Fruit fly (Drosophila melanogaster) whole organism, embryonic: Measurements from ENCODE around the gene natalisin.

Source experiments
- Asciz ChIP-seq: fragments of 200-800 bp; sonication (Bioruptor generic); optimal IDR thresholded peaks from 2 replicates; lab custom pipeline; 2017; ENCODE audit warnings: missing biosample characterization, mild to moderate bottlenecking, missing genetic modification characterization, missing genetic modification reagents
- Atf-2 ChIP-seq: fragments of 200-800 bp; sonication (Bioruptor generic); optimal IDR thresholded peaks from 2 replicates; lab custom pipeline; 2016; ENCODE audit warnings: missing biosample characterization, missing genetic modification characterization
- CG11085 ChIP-seq: fragments of 200-800 bp; sonication (Bioruptor generic); IDR thresholded peaks from 2 replicates; pipeline ENCODE4 v1.3.6; 2022; ENCODE audit warnings: missing biosample characterization, missing genetic modification characterization
- CG11398 ChIP-seq: fragments of 200-800 bp; sonication (Bioruptor generic); optimal IDR thresholded peaks from 2 replicates; lab custom pipeline; 2016; ENCODE audit warnings: missing biosample characterization, missing genetic modification characterization
- CG11560 ChIP-seq: fragments of 200-800 bp; sonication (Bioruptor generic); IDR thresholded peaks from 3 replicates; pipeline ENCODE4 v1.3.6; 2022; ENCODE audit warnings: missing biosample characterization, missing genetic modification characterization
- CG11696 ChIP-seq: fragments of 200-800 bp; sonication (Bioruptor generic); IDR thresholded peaks from 2 replicates; pipeline ENCODE4 v1.3.6; 2022; ENCODE audit warnings: missing biosample characterization, missing genetic modification characterization
- CG12299 ChIP-seq: fragments of 200-800 bp; sonication (Bioruptor generic); optimal IDR thresholded peaks from 2 replicates; lab custom pipeline; 2018; ENCODE audit warnings: missing biosample characterization, mild to moderate bottlenecking, missing genetic modification characterization
- CG1233 ChIP-seq: fragments of 200-800 bp; sonication (Bioruptor generic); optimal IDR thresholded peaks from 4 replicates; lab custom pipeline; 2018; ENCODE audit warnings: missing biosample characterization, mild to moderate bottlenecking, missing genetic modification characterization
- CG13123 ChIP-seq: fragments of 200-800 bp; sonication (Bioruptor generic); optimal IDR thresholded peaks from 2 replicates; lab custom pipeline; 2016; ENCODE audit warnings: missing biosample characterization, missing genetic modification characterization
- CG15479 ChIP-seq: fragments of 200-800 bp; sonication (Bioruptor generic); optimal IDR thresholded peaks from 3 replicates; lab custom pipeline; 2019; ENCODE audit warnings: missing biosample characterization, mild to moderate bottlenecking, missing genetic modification characterization, moderate library complexity
- CG1792 ChIP-seq: fragments of 200-800 bp; sonication (Bioruptor generic); optimal IDR thresholded peaks from 2 replicates; lab custom pipeline; 2016; ENCODE audit warnings: missing biosample characterization, missing genetic modification characterization
- CG18476 ChIP-seq: fragments of 200-800 bp; sonication (Bioruptor generic); optimal IDR thresholded peaks from 2 replicates; lab custom pipeline; 2016; ENCODE audit warnings: missing biosample characterization, mild to moderate bottlenecking, missing genetic modification characterization
- CG2129 ChIP-seq: fragments of 200-800 bp; sonication (Bioruptor generic); IDR thresholded peaks from 2 replicates; pipeline ENCODE4 v1.3.6; 2022; ENCODE audit warnings: missing biosample characterization, missing genetic modification characterization; ENCODE audit not compliant: partially characterized antibody
- CG4854 ChIP-seq: fragments of 200-800 bp; sonication (Bioruptor generic); optimal IDR thresholded peaks from 2 replicates; lab custom pipeline; 2016; ENCODE audit warnings: missing biosample characterization, missing genetic modification characterization, inconsistent platforms
- CG6254 ChIP-seq: fragments of 200-800 bp; sonication (Bioruptor generic); optimal IDR thresholded peaks from 3 replicates; lab custom pipeline; 2017; ENCODE audit warnings: mild to moderate bottlenecking, missing biosample characterization, missing genetic modification reagents, missing genetic modification characterization
- CG6689 ChIP-seq: fragments of 200-800 bp; sonication (Bioruptor generic); IDR thresholded peaks from 2 replicates; pipeline ENCODE4 v1.3.6; 2022; ENCODE audit warnings: missing biosample characterization, missing genetic modification characterization
- CG6813 ChIP-seq: fragments of 200-800 bp; sonication (Bioruptor generic); optimal IDR thresholded peaks from 2 replicates; lab custom pipeline; 2017; ENCODE audit warnings: missing biosample characterization, missing genetic modification characterization, mild to moderate bottlenecking, moderate library complexity, missing genetic modification reagents
- CG7928 ChIP-seq: fragments of 200-800 bp; sonication (Bioruptor generic); optimal IDR thresholded peaks from 2 replicates; lab custom pipeline; 2017; ENCODE audit warnings: missing biosample characterization, mild to moderate bottlenecking, missing genetic modification characterization
- CG7987 ChIP-seq: fragments of 200-800 bp; sonication (Bioruptor generic); optimal IDR thresholded peaks from 2 replicates; lab custom pipeline; 2018; ENCODE audit warnings: missing biosample characterization, mild to moderate bottlenecking, missing genetic modification characterization, moderate library complexity
- CG8359 ChIP-seq: fragments of 200-800 bp; sonication (Bioruptor generic); optimal IDR thresholded peaks from 2 replicates; lab custom pipeline; 2017; ENCODE audit warnings: missing biosample characterization, mild to moderate bottlenecking, missing genetic modification characterization, borderline replicate concordance
- CoRest ChIP-seq: fragments of 200-800 bp; sonication (Bioruptor generic); optimal IDR thresholded peaks from 3 replicates; lab custom pipeline; 2018; ENCODE audit warnings: missing biosample characterization, mild to moderate bottlenecking, missing genetic modification characterization, moderate library complexity
- Deaf1 ChIP-seq: fragments of 200-800 bp; optimal IDR thresholded peaks from 3 replicates; lab custom pipeline; 2019; ENCODE audit warnings: missing biosample characterization, mild to moderate bottlenecking, missing genetic modification characterization, moderate library complexity
- Ets65A ChIP-seq: fragments of 200-800 bp; sonication (Bioruptor generic); peaks from one replicate; lab custom pipeline; 2016; ENCODE audit warnings: missing biosample characterization, missing genetic modification characterization
- HLHmδ ChIP-seq: fragments of 200-800 bp; sonication (Bioruptor generic); optimal IDR thresholded peaks from 2 replicates; lab custom pipeline; 2018; ENCODE audit warnings: missing biosample characterization, mild to moderate bottlenecking, missing genetic modification characterization, moderate library complexity
- Hey ChIP-seq: fragments of 200-800 bp; sonication (Bioruptor generic); optimal IDR thresholded peaks from 3 replicates; lab custom pipeline; 2018; ENCODE audit warnings: missing biosample characterization, mild to moderate bottlenecking, missing genetic modification characterization
- Jarid2 ChIP-seq: fragments of 200-800 bp; sonication (Bioruptor generic); optimal IDR thresholded peaks from 3 replicates; lab custom pipeline; 2017; ENCODE audit warnings: mild to moderate bottlenecking, missing biosample characterization, missing genetic modification reagents, missing genetic modification characterization
- Mrtf ChIP-seq: fragments of 200-800 bp; sonication (Bioruptor generic); IDR thresholded peaks from 3 replicates; pipeline ENCODE4 v1.3.6; 2022; ENCODE audit warnings: missing biosample characterization, missing genetic modification characterization
- NK7.1 ChIP-seq: fragments of 200-800 bp; sonication (Bioruptor generic); optimal IDR thresholded peaks from 3 replicates; lab custom pipeline; 2016; ENCODE audit warnings: missing biosample characterization, missing genetic modification characterization
- PHDP ChIP-seq: fragments of 200-800 bp; sonication (Bioruptor generic); optimal IDR thresholded peaks from 3 replicates; lab custom pipeline; 2018; ENCODE audit warnings: missing biosample characterization, mild to moderate bottlenecking, missing genetic modification characterization, moderate library complexity
- Rx ChIP-seq: fragments of 200-800 bp; sonication (Bioruptor generic); IDR thresholded peaks from 2 replicates; pipeline ENCODE4 v1.3.6; 2022; ENCODE audit warnings: missing biosample characterization, missing genetic modification characterization
- TFAM ChIP-seq: fragments of 200-800 bp; sonication (Bioruptor generic); optimal IDR thresholded peaks from 2 replicates; lab custom pipeline; 2017; ENCODE audit warnings: missing biosample characterization, missing genetic modification characterization, inconsistent platforms
- ci ChIP-seq: fragments of 200-800 bp; sonication (Bioruptor generic); IDR thresholded peaks from 3 replicates; pipeline ENCODE4 v1.3.6; 2022; ENCODE audit warnings: missing biosample characterization, missing genetic modification characterization
- disco-r ChIP-seq: fragments of 200-800 bp; sonication (Bioruptor generic); optimal IDR thresholded peaks from 2 replicates; lab custom pipeline; 2016; ENCODE audit warnings: missing biosample characterization, missing genetic modification characterization
- ems ChIP-seq: fragments of 200-800 bp; sonication (Bioruptor generic); optimal IDR thresholded peaks from 3 replicates; lab custom pipeline; 2016; ENCODE audit warnings: missing biosample characterization, missing genetic modification characterization
- fd102C ChIP-seq: fragments of 200-800 bp; sonication (Bioruptor generic); optimal IDR thresholded peaks from 2 replicates; lab custom pipeline; 2018; ENCODE audit warnings: missing biosample characterization, mild to moderate bottlenecking, missing genetic modification characterization, moderate library complexity
- fu2 ChIP-seq: fragments of 200-800 bp; sonication (Bioruptor generic); optimal IDR thresholded peaks from 2 replicates; lab custom pipeline; 2016; ENCODE audit warnings: missing biosample characterization, missing genetic modification characterization
- h ChIP-seq: fragments of >200 bp; optimal IDR thresholded peaks from 2 replicates; lab custom pipeline; 2017
- her ChIP-seq: fragments of 200-800 bp; sonication (Bioruptor generic); optimal IDR thresholded peaks from 2 replicates; lab custom pipeline; 2016; ENCODE audit warnings: missing biosample characterization, missing genetic modification characterization
- lab ChIP-seq: fragments of 200-800 bp; sonication (Bioruptor generic); optimal IDR thresholded peaks from 3 replicates; lab custom pipeline; 2017; ENCODE audit warnings: missing biosample characterization, missing genetic modification characterization, mild to moderate bottlenecking, moderate library complexity, missing genetic modification reagents
- lov ChIP-seq, 2 experiments: fragments of 200-800 bp in 1 of 2; fragments of >200 bp in 1 of 2; sonication (Bioruptor generic) in 1 of 2; IDR thresholded peaks in 1 of 2; optimal IDR thresholded peaks in 1 of 2; 2 replicates in 1 of 2; 3 replicates in 1 of 2; pipeline versions ENCODE4 v1.3.6 to Lab custom; 2017 to 2022; ENCODE audit warnings: missing biosample characterization in 1 of 2, missing genetic modification characterization in 1 of 2
- mld ChIP-seq: fragments of 200-800 bp; sonication (Bioruptor generic); IDR thresholded peaks from 3 replicates; pipeline ENCODE4 v1.3.6; 2022; ENCODE audit warnings: missing biosample characterization, missing genetic modification characterization; ENCODE audit not compliant: partially characterized antibody
- pho ChIP-seq: fragments of 200-800 bp; sonication (Bioruptor generic); optimal IDR thresholded peaks from 2 replicates; lab custom pipeline; 2016; ENCODE audit warnings: missing biosample characterization, missing genetic modification characterization
- pum ChIP-seq: fragments of 200-800 bp; sonication (Bioruptor generic); optimal IDR thresholded peaks from 2 replicates; lab custom pipeline; 2016; ENCODE audit warnings: missing biosample characterization, missing genetic modification characterization
- sc ChIP-seq, 3 experiments: fragments of >200 bp in 2 of 3; fragments of 200-800 bp in 1 of 3; sonication (Bioruptor generic) in 1 of 3; optimal IDR thresholded peaks; 2 replicates in 2 of 3; 3 replicates in 1 of 3; lab custom pipeline; 2017; ENCODE audit warnings: mild to moderate bottlenecking in 1 of 3, missing biosample characterization in 1 of 3, missing genetic modification characterization in 1 of 3, missing genetic modification reagents in 1 of 3
- ssp ChIP-seq: fragments of 200-800 bp; sonication (Bioruptor generic); IDR thresholded peaks from 2 replicates; pipeline ENCODE4 v1.3.6; 2022; ENCODE audit warnings: missing biosample characterization, missing genetic modification characterization
- stwl ChIP-seq: fragments of 200-800 bp; sonication (Bioruptor generic); optimal IDR thresholded peaks from 3 replicates; lab custom pipeline; 2018; ENCODE audit warnings: missing biosample characterization, mild to moderate bottlenecking, missing genetic modification characterization, moderate library complexity
- twi ChIP-seq: fragments of 200-800 bp; optimal IDR thresholded peaks from 2 replicates; lab custom pipeline; 2019; ENCODE audit warnings: missing biosample characterization, mild to moderate bottlenecking, missing genetic modification characterization, moderate library complexity
- vfl ChIP-seq: fragments of 200-800 bp; sonication (Bioruptor generic); optimal IDR thresholded peaks from 2 replicates; lab custom pipeline; 2016; ENCODE audit warnings: missing biosample characterization, missing genetic modification characterization
- vnd ChIP-seq: fragments of 200-800 bp; sonication (Bioruptor generic); IDR thresholded peaks from 3 replicates; pipeline ENCODE4 v1.3.6; 2022; ENCODE audit warnings: missing biosample characterization, missing genetic modification characterization; ENCODE audit not compliant: partially characterized antibody
- wek ChIP-seq: fragments of 200-800 bp; sonication (Bioruptor generic); optimal IDR thresholded peaks from 3 replicates; lab custom pipeline; 2018; ENCODE audit warnings: missing biosample characterization, mild to moderate bottlenecking, missing genetic modification characterization, moderate library complexity

Gene natalisin

DNA sequence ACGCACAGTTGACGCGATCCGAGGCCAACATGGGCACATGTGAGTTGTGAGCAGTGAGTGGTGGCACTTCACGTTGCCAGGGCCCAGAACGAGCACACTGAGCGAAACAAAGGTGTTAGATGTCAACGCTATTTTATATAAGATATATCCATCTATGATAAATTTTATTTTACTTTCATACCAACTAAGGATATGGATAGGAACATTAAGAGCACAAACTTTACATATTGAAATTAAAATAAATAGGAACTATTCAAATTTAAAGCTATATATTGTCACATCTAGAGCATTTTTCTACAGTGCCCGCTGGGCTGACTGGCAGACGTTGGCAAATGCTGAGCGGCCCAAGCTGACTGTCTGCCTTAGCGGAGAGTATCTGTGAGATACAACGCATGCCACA, 51.3 kb downstream of the natalisin start (continued):
- TF ChIP-seq Mrtf (GFP tag; lab: Robert Waterston, UW) (peak; percentile 45; the same call in 1 of the 3 replicates), vnd (GFP tag; lab: Robert Waterston, UW) (no peak), HLHmδ (GFP tag; lab: Kevin White, UChicago) (no peak), lab (GFP tag; lab: Kevin White, UChicago) (peak; percentile 58), stwl (tag; lab: Kevin White, UChicago) (peak; percentile 10), Ets65A (peak; percentile 7), CG8359 (GFP tag; lab: Kevin White, UChicago) (peak; percentile 36), CG2129 (GFP tag; lab: Robert Waterston, UW) (no peak), Atf-2 (GFP tag; lab: Kevin White, UChicago) (no peak), pho (GFP tag; lab: Kevin White, UChicago) (no peak), CG6254 (GFP tag; lab: Kevin White, UChicago) (peak; percentile 67), Asciz (GFP tag; lab: Kevin White, UChicago) (peak; percentile 43), sc (optimal IDR thresholded peaks at IDR 0.05; lab: Kevin White, UChicago) (no peak), sc (GFP tag; optimal IDR thresholded peaks at IDR 0.05; lab: Kevin White, UChicago) (peak; percentile 55), CG1233 (GFP tag; lab: Kevin White, UChicago) (peak; percentile 7), PHDP (tag; lab: Kevin White, UChicago) (peak; percentile 73), CG11560 (no peak), CG1792 (GFP tag; lab: Kevin White, UChicago) (no peak), CG7987 (GFP tag; lab: Kevin White, UChicago) (no peak), pum (no peak), CG11696 (0 out of 2 replicates have a peak, but pooled peaks have one; percentile 27), CG15479 (GFP tag; lab: Kevin White, UChicago) (no peak), her (GFP tag; lab: Kevin White, UChicago) (no peak), twi (tag; lab: Kevin White, UChicago) (peak; percentile 42), disco-r (GFP tag; lab: Kevin White, UChicago) (no peak), vfl (GFP tag; lab: Kevin White, UChicago) (no peak), NK7.1 (GFP tag; lab: Kevin White, UChicago) (no peak), CG6689 (GFP tag; lab: Robert Waterston, UW) (peak; percentile 55), ems (no peak), CG18476 (peak; percentile 28), CG11398 (GFP tag; lab: Kevin White, UChicago) (no peak), lov (optimal IDR thresholded peaks at IDR 0.05; lab: Kevin White, UChicago) (no peak), lov (GFP tag; IDR thresholded peaks at IDR 0.05; lab: Robert Waterston, UW) (0 out of 3 replicates have a peak, but pooled peaks have one; percentile 47), CG11085 (GFP tag; lab: Robert Waterston, UW) (no peak), CG4854 (peak; percentile 7), h (lab: Kevin White, UChicago) (no peak), ci (GFP tag; lab: Robert Waterston, UW) (peak; percentile 38; the same call in 1 of the 3 replicates), CG7928 (GFP tag; lab: Kevin White, UChicago) (no peak), Deaf1 (tag; lab: Kevin White, UChicago) (no peak), Rx (GFP tag; lab: Robert Waterston, UW) (peak; percentile 2; the same call in 1 of the 2 replicates), Hey (tag; lab: Kevin White, UChicago) (no peak), TFAM (GFP tag; lab: Kevin White, UChicago) (peak; percentile 39), mld (GFP tag; lab: Robert Waterston, UW) (no peak), CG6813 (peak; percentile 1), CG13123 (GFP tag; lab: Kevin White, UChicago) (peak; percentile 17), Jarid2 (GFP tag; lab: Kevin White, UChicago) (peak; percentile 4), fu2 (GFP tag; lab: Kevin White, UChicago) (no peak), CoRest (peak; percentile 70), ssp (GFP tag; lab: Robert Waterston, UW) (peak; percentile 58), wek (GFP tag; lab: Kevin White, UChicago) (no peak), fd102C (GFP tag; lab: Kevin White, UChicago) (no peak), CG12299 (tag; lab: Kevin White, UChicago) (no peak)
